Worm (Caenorhabditis elegans): Measurements from ENCODE around the gene K05F1.13.

DNA sequence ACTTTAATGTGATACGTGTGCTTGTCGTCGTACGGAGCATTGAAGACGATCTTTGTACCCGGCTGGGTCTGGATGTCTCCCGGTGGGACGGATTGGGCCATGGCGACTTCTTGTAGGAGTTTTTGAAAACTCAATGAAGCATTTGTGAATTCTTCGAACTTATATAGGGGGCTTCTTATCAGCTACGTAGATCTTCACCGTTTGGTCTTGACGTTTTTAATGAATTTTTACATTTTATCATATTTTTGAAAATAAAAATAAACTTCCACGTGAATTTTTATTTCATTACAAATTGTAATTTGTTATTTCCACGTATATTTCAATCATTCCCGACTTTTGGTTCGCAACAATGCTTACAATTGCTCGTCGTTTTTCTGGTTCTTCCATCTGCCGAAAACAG is 21.3 kb downstream of the K05F1.13 start, which contains the start of the genes msp-64 and ZK1248.5:
- TF ChIP-seq sox-4 (tag; optimal IDR thresholded peaks at IDR 0.05) (no peak), tbx-2 (tag; optimal IDR thresholded peaks at IDR 0.05) (no peak), nhr-11 (tag; optimal IDR thresholded peaks at IDR 0.05) (no peak)

All from whole organism, late embryonic.